Worm (Caenorhabditis elegans) whole organism, L1 larva: ENCODE measurements around the gene Y39A1A.16.

Source experiments
- alr-1 ChIP-seq: fragments of 200-800 bp; sonication (Bioruptor generic); optimal IDR thresholded peaks from 2 replicates; lab custom pipeline; 2018; ENCODE audit warnings: borderline replicate concordance, mild to moderate bottlenecking, missing genetic modification characterization, missing compliant biosample characterization
- aly-2 ChIP-seq: fragments of 150-350 bp; optimal IDR thresholded peaks from 2 replicates; lab custom pipeline; 2014; ENCODE audit warnings: missing biosample characterization, missing genetic modification characterization
- lir-3 ChIP-seq: sonication (generic microtip); optimal IDR thresholded peaks from 2 replicates; lab custom pipeline; 2016; ENCODE audit warnings: mild to moderate bottlenecking, missing genetic modification characterization, moderate library complexity, missing compliant biosample characterization; ENCODE audit not compliant: poor library complexity
- lsy-2 ChIP-seq, 2 experiments: fragments of 150-350 bp; optimal IDR thresholded peaks; 2 replicates each; lab custom pipeline; 2014; ENCODE audit warnings: missing biosample characterization in 2 of 2, missing genetic modification characterization in 2 of 2
- nhr-11 ChIP-seq: fragments of 150-350 bp; optimal IDR thresholded peaks from 2 replicates; lab custom pipeline; 2014; ENCODE audit warnings: missing biosample characterization, missing genetic modification characterization
- pag-3 ChIP-seq: sonication (generic microtip); optimal IDR thresholded peaks from 2 replicates; lab custom pipeline; 2017; ENCODE audit warnings: missing genetic modification characterization, mild to moderate bottlenecking, missing compliant biosample characterization, antibody characterized with exemption, borderline replicate concordance; ENCODE audit not compliant: insufficient read depth
- tbx-2 ChIP-seq: sonication (generic microtip); optimal IDR thresholded peaks from 2 replicates; lab custom pipeline; 2016; ENCODE audit warnings: missing genetic modification characterization, missing compliant biosample characterization
- tlp-1 ChIP-seq: fragments of 150-350 bp; optimal IDR thresholded peaks from 2 replicates; lab custom pipeline; 2014; ENCODE audit warnings: missing biosample characterization, missing genetic modification characterization
- unc-86 ChIP-seq: sonication (generic microtip); optimal IDR thresholded peaks from 2 replicates; lab custom pipeline; 2016; ENCODE audit warnings: missing genetic modification characterization, missing compliant biosample characterization

ce11 chrIII:10654718-10655117 lies 24.4 kb upstream of the Y39A1A.16 start, which contains the start of gene cnt-2:
- no peak for TF ChIP-seq lsy-2 (tag; optimal IDR thresholded peaks at IDR 0.05; lab: Kevin White, UChicago)
- no peak for TF ChIP-seq nhr-11 (tag; lab: Kevin White, UChicago)
- TF ChIP-seq tlp-1, result no peak
- TF ChIP-seq aly-2 (tag; lab: Kevin White, UChicago), result no peak
- no peak for TF ChIP-seq lir-3 (tag; lab: Kevin White, UChicago)
- TF ChIP-seq alr-1, result no peak
- no peak for TF ChIP-seq pag-3 (tag; lab: Kevin White, UChicago)
- TF ChIP-seq tbx-2, result no peak
- no peak for TF ChIP-seq unc-86
